Worm (Caenorhabditis elegans): ENCODE measurements around the gene F46F5.16.

DNA sequence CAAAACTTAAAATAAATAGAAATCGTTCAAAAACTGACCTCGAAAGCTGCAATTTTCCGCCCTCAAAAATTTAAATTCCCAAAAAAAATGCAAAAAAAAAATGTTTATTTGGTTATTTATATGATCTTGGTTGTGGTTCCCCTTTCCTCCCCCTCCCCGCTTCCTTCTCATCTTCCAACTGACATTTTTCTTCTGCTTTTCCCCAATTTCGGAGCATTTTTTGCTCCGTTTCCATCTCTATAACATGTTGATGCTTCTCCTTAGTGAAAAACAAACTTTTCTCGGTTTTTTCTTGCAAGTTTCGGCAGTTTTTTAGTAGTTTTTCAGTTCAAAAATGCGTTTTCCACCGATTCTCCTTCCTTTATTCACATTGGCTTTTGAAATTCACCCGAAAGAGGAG lies 12.0 kb upstream of the F46F5.16 start, which contains the start of gene Y39F10A.1:
- TF ChIP-seq alr-1 (tag; optimal IDR thresholded peaks at IDR 0.05; ENCODE audit: borderline replicate concordance) (no peak), jun-1 (tag; optimal IDR thresholded peaks at IDR 0.05) (no peak), nhr-71 (tag; optimal IDR thresholded peaks at IDR 0.05) (no peak), fos-1 (tag; optimal IDR thresholded peaks at IDR 0.05) (no peak), lsy-2 (tag; optimal IDR thresholded peaks at IDR 0.05) (no peak), C34B4.2 (tag; optimal IDR thresholded peaks at IDR 0.05) (no peak)

Data from whole organism, L1 larva.